Worm (Caenorhabditis elegans) whole organism, L2 larva: ENCODE measurements around the gene mcm-10.

ENCODE experiments used
- C34F6.9 ChIP-seq: fragments of 150-350 bp; optimal IDR thresholded peaks from 2 replicates; lab custom pipeline; 2014; ENCODE audit warnings: missing biosample characterization, missing genetic modification characterization
- F13H6.1 ChIP-seq: sonication (generic microtip); optimal IDR thresholded peaks from 2 replicates; lab custom pipeline; 2016; ENCODE audit warnings: missing genetic modification characterization, missing compliant biosample characterization
- alr-1 ChIP-seq: fragments of 150-350 bp; optimal IDR thresholded peaks from 2 replicates; lab custom pipeline; 2014; ENCODE audit warnings: missing biosample characterization, missing genetic modification characterization
- ama-1 ChIP-seq: fragments of 150-350 bp; optimal IDR thresholded peaks from 2 replicates; lab custom pipeline; 2018; ENCODE audit warnings: inconsistent platforms
- blmp-1 ChIP-seq: sonication (generic microtip); optimal IDR thresholded peaks from 2 replicates; lab custom pipeline; 2017; ENCODE audit warnings: missing genetic modification characterization, mild to moderate bottlenecking, missing compliant biosample characterization, antibody characterized with exemption, moderate library complexity; ENCODE audit not compliant: insufficient read depth
- ceh-16 ChIP-seq: fragments of 150-350 bp; optimal IDR thresholded peaks from 2 replicates; lab custom pipeline; 2014; ENCODE audit warnings: missing biosample characterization, missing genetic modification characterization
- ceh-82 ChIP-seq: fragments of 150-350 bp; optimal IDR thresholded peaks from 2 replicates; lab custom pipeline; 2014; ENCODE audit warnings: missing biosample characterization, missing genetic modification characterization
- crh-2 ChIP-seq: sonication (generic microtip); optimal IDR thresholded peaks from 2 replicates; lab custom pipeline; 2017; ENCODE audit warnings: missing biosample characterization, missing genetic modification characterization
- elt-3 ChIP-seq: sonication (generic microtip); optimal IDR thresholded peaks from 2 replicates; lab custom pipeline; 2017; ENCODE audit warnings: missing biosample characterization, missing genetic modification characterization
- fos-1 ChIP-seq: fragments of 150-350 bp; optimal IDR thresholded peaks from 2 replicates; lab custom pipeline; 2014; ENCODE audit warnings: missing biosample characterization, missing genetic modification characterization
- gmeb-1 ChIP-seq: fragments of 150-350 bp; optimal IDR thresholded peaks from 2 replicates; lab custom pipeline; 2014; ENCODE audit warnings: missing biosample characterization, missing genetic modification characterization
- lin-13 ChIP-seq: fragments of 150-350 bp; optimal IDR thresholded peaks from 2 replicates; lab custom pipeline; 2014; ENCODE audit warnings: missing biosample characterization, missing genetic modification reagents, missing genetic modification characterization
- lin-39 ChIP-seq: fragments of 150-350 bp; optimal IDR thresholded peaks from 2 replicates; lab custom pipeline; 2014; ENCODE audit warnings: missing biosample characterization, missing genetic modification reagents, missing genetic modification characterization
- lsy-2 ChIP-seq, 2 experiments: fragments of 150-350 bp in 1 of 2; sonication (generic microtip) in 1 of 2; optimal IDR thresholded peaks; 2 replicates each; lab custom pipeline; 2014 to 2017; ENCODE audit warnings: missing biosample characterization in 2 of 2, missing genetic modification characterization in 2 of 2
- mbf-1 ChIP-seq: sonication (generic microtip); optimal IDR thresholded peaks from 2 replicates; lab custom pipeline; 2017; ENCODE audit warnings: missing biosample characterization, missing genetic modification characterization
- nhr-10 ChIP-seq: sonication (generic microtip); optimal IDR thresholded peaks from 2 replicates; lab custom pipeline; 2017; ENCODE audit warnings: missing biosample characterization, missing genetic modification characterization
- nhr-11 ChIP-seq: fragments of 150-350 bp; optimal IDR thresholded peaks from 2 replicates; lab custom pipeline; 2014; ENCODE audit warnings: missing biosample characterization, missing genetic modification characterization
- nhr-12 ChIP-seq: fragments of 150-350 bp; optimal IDR thresholded peaks from 2 replicates; lab custom pipeline; 2014; ENCODE audit warnings: missing biosample characterization, missing genetic modification characterization
- nhr-129 ChIP-seq: fragments of 150-350 bp; optimal IDR thresholded peaks from 2 replicates; lab custom pipeline; 2014; ENCODE audit warnings: missing biosample characterization, missing genetic modification characterization
- nhr-21 ChIP-seq: fragments of 150-350 bp; optimal IDR thresholded peaks from 2 replicates; lab custom pipeline; 2014; ENCODE audit warnings: missing biosample characterization, missing genetic modification characterization
- sem-4 ChIP-seq: fragments of 150-350 bp; optimal IDR thresholded peaks from 2 replicates; lab custom pipeline; 2014; ENCODE audit warnings: missing biosample characterization, missing genetic modification reagents, missing genetic modification characterization
- sma-3 ChIP-seq: sonication (generic microtip); optimal IDR thresholded peaks from 2 replicates; lab custom pipeline; 2016; ENCODE audit warnings: missing genetic modification reagents, missing genetic modification characterization, missing compliant biosample characterization
- sma-9 ChIP-seq, 2 experiments: fragments of 150-350 bp in 1 of 2; sonication (generic microtip) in 1 of 2; optimal IDR thresholded peaks; 2 replicates each; lab custom pipeline; 2014 to 2016; ENCODE audit warnings: missing genetic modification characterization in 2 of 2, mild to moderate bottlenecking in 1 of 2, missing biosample characterization in 1 of 2, missing compliant biosample characterization in 1 of 2, missing genetic modification reagents in 1 of 2, moderate library complexity in 1 of 2
- unc-39 ChIP-seq: fragments of 150-350 bp; optimal IDR thresholded peaks from 2 replicates; lab custom pipeline; 2014; ENCODE audit warnings: missing biosample characterization, missing genetic modification characterization
- unc-55 ChIP-seq: fragments of 150-350 bp; sonication (generic microtip); optimal IDR thresholded peaks from 3 replicates; lab custom pipeline; 2014; ENCODE audit warnings: missing biosample characterization, missing genetic modification reagents, missing genetic modification characterization
- zag-1 ChIP-seq: fragments of 150-350 bp; optimal IDR thresholded peaks from 2 replicates; lab custom pipeline; 2014; ENCODE audit warnings: missing biosample characterization, missing genetic modification characterization
- ztf-1 ChIP-seq: fragments of 200-800 bp; sonication (Bioruptor generic); conservative IDR thresholded peaks from 2 replicates; pipeline ENCODE4 v1.3.6; 2022; ENCODE audit warnings: missing genetic modification characterization, missing compliant biosample characterization
- ztf-11 ChIP-seq: sonication (generic microtip); optimal IDR thresholded peaks from 2 replicates; lab custom pipeline; 2017; ENCODE audit warnings: missing biosample characterization, missing genetic modification characterization
- ztf-4 ChIP-seq: fragments of 150-350 bp; optimal IDR thresholded peaks from 2 replicates; lab custom pipeline; 2014; ENCODE audit warnings: missing biosample characterization, missing genetic modification characterization

mcm-10 gene

DNA sequence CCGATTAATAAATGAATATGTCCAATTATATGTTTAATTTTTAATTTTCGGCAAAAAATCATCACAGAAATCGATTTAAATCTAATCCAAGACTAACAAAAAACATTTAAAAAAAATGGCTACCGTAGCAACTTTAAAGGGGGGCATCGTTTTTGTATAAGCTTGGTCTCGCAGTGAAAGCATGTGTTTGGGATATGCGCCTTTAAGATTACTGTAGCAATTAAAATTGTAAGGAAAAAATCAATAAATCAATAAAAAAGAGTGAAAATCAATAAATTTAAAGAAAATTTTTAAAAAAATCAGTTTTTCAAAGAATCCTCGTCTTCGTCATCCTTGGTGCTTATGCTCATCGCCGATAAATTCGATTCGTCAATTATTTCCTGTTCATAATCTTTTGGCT, 26.8 kb downstream of the mcm-10 start:
- no peak for TF ChIP-seq sma-9 (GFP tag; optimal IDR thresholded peaks at IDR 0.05; lab: Kevin White, UChicago)
- TF ChIP-seq sma-9 (tag; optimal IDR thresholded peaks at IDR 0.05; lab: Kevin White, UChicago): no peak
- no peak for TF ChIP-seq lin-13 (GFP tag; lab: Kevin White, UChicago)
- TF ChIP-seq zag-1: no peak
- no peak for TF ChIP-seq ztf-1 (GFP tag; lab: Robert Waterston, UW)
- TF ChIP-seq C34F6.9 (tag; lab: Kevin White, UChicago): no peak
- no peak for TF ChIP-seq ztf-11 (tag; lab: Kevin White, UChicago)
- no peak for TF ChIP-seq nhr-11 (tag; lab: Kevin White, UChicago)
- TF ChIP-seq gmeb-1 (tag; lab: Kevin White, UChicago): no peak
- TF ChIP-seq ceh-16 (tag; lab: Kevin White, UChicago): no peak
- TF ChIP-seq lsy-2 (tag; optimal IDR thresholded peaks at IDR 0.05; lab: Kevin White, UChicago): no peak
- no peak for TF ChIP-seq crh-2 (tag; lab: Kevin White, UChicago)
- TF ChIP-seq unc-55 (GFP tag; lab: Kevin White, UChicago): no peak
- no peak for TF ChIP-seq nhr-12

DNA sequence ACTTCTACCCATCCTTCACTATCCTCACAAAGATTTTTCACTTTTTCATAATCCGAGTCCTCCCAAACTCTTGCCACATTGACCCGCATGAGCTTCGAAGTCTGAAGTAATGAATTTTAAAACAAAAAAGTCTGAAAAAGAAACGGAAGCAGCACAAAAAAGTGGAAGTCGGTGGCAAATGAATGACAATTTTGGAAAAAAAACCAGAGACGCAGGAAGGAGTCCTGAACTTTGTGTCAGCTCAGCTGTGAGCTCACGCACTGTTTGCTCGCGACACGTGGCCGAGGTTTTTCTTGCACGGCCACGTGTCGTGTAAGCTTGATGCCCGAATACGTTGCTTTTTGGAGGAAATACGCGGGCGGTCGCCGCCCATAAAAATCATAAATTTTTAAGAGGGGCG, 29.0 kb downstream of the mcm-10 start, which contains the start of gene T28D6.7:
TSS of gene T28D6.7 (minus strand) at position 101 of the 400 bp plus-strand sequence.
- TF ChIP-seq nhr-129 (tag; lab: Kevin White, UChicago): no peak
- TF ChIP-seq ztf-11 (tag; lab: Kevin White, UChicago): no peak
- TF ChIP-seq ceh-82 (tag; lab: Kevin White, UChicago): no peak
- no peak for TF ChIP-seq sma-3 (GFP tag; lab: Kevin White, UChicago)
- TF ChIP-seq ztf-1 (GFP tag; lab: Robert Waterston, UW): no peak
- no peak for TF ChIP-seq sma-9 (GFP tag; optimal IDR thresholded peaks at IDR 0.05; lab: Kevin White, UChicago)
- no peak for TF ChIP-seq sma-9 (tag; optimal IDR thresholded peaks at IDR 0.05; lab: Kevin White, UChicago)

DNA sequence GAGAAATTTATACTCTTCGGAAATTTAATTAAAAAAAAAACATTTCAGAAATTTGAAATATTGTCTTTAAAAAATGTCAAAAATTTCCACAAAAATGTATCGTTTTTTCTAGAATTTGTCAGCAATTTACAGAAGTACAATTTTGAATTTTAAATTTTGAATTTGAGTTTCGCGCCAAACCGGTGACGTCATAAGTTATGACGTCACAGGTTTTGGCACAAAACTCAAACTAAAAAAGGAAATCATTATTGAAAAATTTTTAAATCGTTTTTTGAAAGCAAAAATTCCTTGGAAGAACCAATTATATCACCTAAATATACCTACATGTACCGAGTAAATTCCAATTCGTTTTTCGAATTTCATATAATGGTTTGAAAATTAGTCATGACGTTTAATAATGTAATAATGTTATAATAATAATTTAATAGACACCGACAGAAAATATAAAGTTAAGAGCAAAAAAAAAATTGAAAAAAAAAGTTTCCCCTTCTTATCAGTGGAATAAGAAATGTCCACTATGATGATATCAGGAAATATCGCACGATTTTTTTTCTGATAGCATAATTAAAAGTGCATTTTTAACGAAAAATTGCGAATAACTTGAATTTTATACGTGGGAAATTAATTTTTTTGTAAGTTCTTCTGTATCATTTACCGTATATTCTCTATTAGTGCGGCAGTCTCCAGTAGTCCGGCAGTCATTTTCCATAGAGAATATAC, 32.9 kb downstream of the mcm-10 start:
- TF ChIP-seq fos-1 (tag; lab: Kevin White, UChicago): peak; percentile 44
- TF ChIP-seq blmp-1: no peak

DNA sequence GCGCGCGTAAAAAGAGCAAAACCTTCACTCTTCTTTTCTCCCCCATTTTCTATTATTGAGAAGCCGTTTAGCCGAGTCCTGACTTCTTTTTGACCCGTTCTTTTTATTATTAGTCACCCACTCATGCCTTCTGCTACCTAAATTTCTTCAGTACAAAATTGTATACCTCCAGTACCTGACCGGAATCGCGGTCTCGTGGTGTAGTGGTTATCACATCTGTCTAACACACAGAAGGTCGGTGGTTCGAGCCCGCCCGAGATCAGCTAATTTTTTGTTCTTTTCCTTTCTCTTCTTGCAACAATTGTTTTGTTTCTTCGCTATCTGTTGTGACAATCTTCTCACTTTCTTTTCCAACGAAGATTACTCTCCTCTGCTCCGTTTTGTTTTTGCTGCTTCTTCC, 35.5 kb downstream of the mcm-10 start:
- TF ChIP-seq lsy-2 (tag; optimal IDR thresholded peaks at IDR 0.05; lab: Kevin White, UChicago): peak in 1 of 2 experiments; percentile 22
- no peak for TF ChIP-seq alr-1 (tag; lab: Kevin White, UChicago)
- peak; percentile 22 for TF ChIP-seq F13H6.1
- no peak for TF ChIP-seq mbf-1
- peak; percentile 15 for TF ChIP-seq sma-9 (GFP tag; optimal IDR thresholded peaks at IDR 0.05; lab: Kevin White, UChicago)
- no peak for TF ChIP-seq sma-9 (tag; optimal IDR thresholded peaks at IDR 0.05; lab: Kevin White, UChicago)
- peak; percentile 51 for TF ChIP-seq nhr-129 (tag; lab: Kevin White, UChicago)
- no peak for TF ChIP-seq unc-39
- no peak for TF ChIP-seq crh-2 (tag; lab: Kevin White, UChicago)
- TF ChIP-seq unc-55 (GFP tag; lab: Kevin White, UChicago): peak; percentile 9
- no peak for TF ChIP-seq ztf-4 (tag; lab: Kevin White, UChicago)
- peak; percentile 33 for TF ChIP-seq gmeb-1 (tag; lab: Kevin White, UChicago)
- TF ChIP-seq zag-1: no peak
- no peak for TF ChIP-seq ceh-16 (tag; lab: Kevin White, UChicago)
- no peak for TF ChIP-seq elt-3 (tag; lab: Kevin White, UChicago)
- TF ChIP-seq ama-1 (lab: Kevin White, UChicago): no peak
- no peak for TF ChIP-seq fos-1 (tag; lab: Kevin White, UChicago)
- TF ChIP-seq blmp-1: no peak
- no peak for TF ChIP-seq lin-13 (GFP tag; lab: Kevin White, UChicago)

DNA sequence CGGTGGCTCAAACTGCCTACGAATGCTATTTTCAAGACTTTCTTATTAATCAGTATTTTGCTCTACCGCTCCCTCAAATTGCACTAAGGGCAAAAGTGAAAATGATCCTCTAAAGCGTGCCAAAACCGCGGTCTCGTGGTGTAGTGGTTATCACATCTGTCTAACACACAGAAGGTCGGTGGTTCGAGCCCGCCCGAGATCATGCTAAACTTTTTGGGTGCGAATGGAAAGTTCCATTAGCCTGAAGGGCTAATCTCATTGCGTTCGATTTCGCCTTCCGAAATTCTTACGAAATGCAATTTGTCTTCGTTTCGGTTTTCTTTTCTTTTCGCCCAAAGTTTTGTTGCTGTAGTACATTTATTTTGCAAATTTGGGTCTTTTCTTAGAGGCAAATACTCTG, 36.1 kb downstream of the mcm-10 start:
- TF ChIP-seq lsy-2 (tag; optimal IDR thresholded peaks at IDR 0.05; lab: Kevin White, UChicago) (peak in 1 of 2 experiments; percentile 22), sem-4 (tag; lab: Kevin White, UChicago) (peak; percentile 33), nhr-21 (tag; lab: Kevin White, UChicago) (no peak), sma-9 (GFP tag; optimal IDR thresholded peaks at IDR 0.05; lab: Kevin White, UChicago) (peak; percentile 7), sma-9 (tag; optimal IDR thresholded peaks at IDR 0.05; lab: Kevin White, UChicago) (no peak), lin-39 (no peak), nhr-129 (tag; lab: Kevin White, UChicago) (peak; percentile 63), nhr-10 (no peak), C34F6.9 (tag; lab: Kevin White, UChicago) (peak; percentile 42), gmeb-1 (tag; lab: Kevin White, UChicago) (no peak), fos-1 (tag; lab: Kevin White, UChicago) (peak; percentile 25), crh-2 (tag; lab: Kevin White, UChicago) (peak; percentile 28)
- TF ChIP-seq, all 48 proteins: peak for 7
